Worm (Caenorhabditis elegans) whole organism, mixed stage, embryonic: ENCODE results near the gene fdgt-1.
"Not testable (repeated sequence)": the region's sequence is repeated elsewhere in the genome, so short reads cannot be mapped to it uniquely, and the experiment has no call there.

Experiments used
- ces-1 ChIP-seq: fragments of 150-350 bp; optimal IDR thresholded peaks from 2 replicates; lab custom pipeline; 2014; ENCODE audit warnings: missing biosample characterization, missing genetic modification reagents, missing genetic modification characterization
- drap-1 ChIP-seq: fragments of 200-800 bp; sonication (Bioruptor generic); optimal IDR thresholded peaks from 3 replicates; lab custom pipeline; 2018; ENCODE audit warnings: mild to moderate bottlenecking, missing genetic modification characterization, missing compliant biosample characterization
- lin-13 ChIP-seq: fragments of 150-350 bp; optimal IDR thresholded peaks from 2 replicates; lab custom pipeline; 2014; ENCODE audit warnings: missing biosample characterization, missing genetic modification characterization
- lin-32 ChIP-seq: fragments of 200-800 bp; sonication (Bioruptor generic); optimal IDR thresholded peaks from 2 replicates; lab custom pipeline; 2018; ENCODE audit warnings: mild to moderate bottlenecking, missing genetic modification characterization, missing compliant biosample characterization
- nhr-12 ChIP-seq: fragments of 150-350 bp; optimal IDR thresholded peaks from 2 replicates; lab custom pipeline; 2014; ENCODE audit warnings: missing biosample characterization, missing genetic modification characterization
- nhr-237 ChIP-seq: fragments of 150-350 bp; optimal IDR thresholded peaks from 2 replicates; lab custom pipeline; 2014; ENCODE audit warnings: missing biosample characterization, missing genetic modification characterization
- nhr-28 ChIP-seq: fragments of 150-350 bp; optimal IDR thresholded peaks from 2 replicates; lab custom pipeline; 2014; ENCODE audit warnings: missing biosample characterization, missing genetic modification characterization
- nhr-76 ChIP-seq: sonication (generic microtip); optimal IDR thresholded peaks from 2 replicates; lab custom pipeline; 2017; ENCODE audit warnings: missing biosample characterization, missing genetic modification characterization
- pha-4 ChIP-seq: fragments of 150-350 bp; optimal IDR thresholded peaks from 2 replicates; lab custom pipeline; 2018; ENCODE audit warnings: missing biosample characterization, missing genetic modification reagents, missing genetic modification characterization
- tbx-8 ChIP-seq: fragments of 200-800 bp; sonication (Bioruptor generic); optimal IDR thresholded peaks from 2 replicates; lab custom pipeline; 2018; ENCODE audit warnings: mild to moderate bottlenecking, missing genetic modification characterization, moderate library complexity, missing compliant biosample characterization
- unc-62 ChIP-seq: fragments of 150-350 bp; optimal IDR thresholded peaks from 2 replicates; lab custom pipeline; 2014; ENCODE audit warnings: missing biosample characterization, missing genetic modification reagents, missing genetic modification characterization

DNA sequence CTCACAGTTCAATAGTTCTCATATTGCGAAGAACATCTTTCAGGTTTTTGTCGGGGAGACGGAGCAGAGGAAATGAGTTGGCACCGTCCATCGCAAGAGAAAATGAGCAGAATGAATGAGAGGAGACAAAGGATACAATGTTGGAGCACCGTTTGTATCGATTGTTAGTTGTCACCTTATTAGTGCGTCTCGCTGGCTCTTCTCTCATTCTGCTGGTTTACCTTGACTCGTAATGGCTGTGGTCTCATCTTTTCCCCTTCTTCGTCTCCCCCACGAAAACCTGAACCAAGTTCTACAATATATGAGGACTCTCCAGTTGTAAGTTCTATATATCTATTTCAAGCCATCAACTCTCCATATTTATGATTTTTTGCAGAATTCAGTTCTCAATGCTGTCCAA, 51.9 kb downstream of the fdgt-1 start, which contains the start of the genes fbxb-54 and fbxb-50:
- TF ChIP-seq ces-1 (GFP tag; lab: Kevin White, UChicago); nhr-28 (tag; lab: Kevin White, UChicago); nhr-237 (tag; lab: Kevin White, UChicago); lin-32 (GFP tag; lab: Kevin White, UChicago); tbx-8; pha-4; drap-1 (GFP tag; lab: Kevin White, UChicago); lin-13 (tag; lab: Kevin White, UChicago); nhr-12 (tag; lab: Kevin White, UChicago); unc-62 (GFP tag; lab: Kevin White, UChicago); nhr-76 (tag; lab: Kevin White, UChicago): not testable (repeated sequence)
